Fruit fly (Drosophila melanogaster) whole organism, embryonic: ENCODE data around the gene Eh.
A peak's percentile ranks its signal among the peaks of the same experiment; 100 is the strongest.

Experiments used
- Atf-2 ChIP-seq: fragments of 200-800 bp; sonication (Bioruptor generic); optimal IDR thresholded peaks from 2 replicates; lab custom pipeline; 2016; ENCODE audit warnings: missing biosample characterization, missing genetic modification characterization
- Atf3 ChIP-seq: fragments of 200-800 bp; sonication (Bioruptor generic); optimal IDR thresholded peaks from 3 replicates; lab custom pipeline; 2016; ENCODE audit warnings: missing biosample characterization, missing genetic modification characterization
- Bdp1 ChIP-seq: fragments of 200-800 bp; sonication (Bioruptor generic); optimal IDR thresholded peaks from 3 replicates; lab custom pipeline; 2016; ENCODE audit warnings: missing biosample characterization, missing genetic modification characterization
- C15 ChIP-seq: fragments of 200-800 bp; sonication (Bioruptor generic); IDR thresholded peaks from 3 replicates; pipeline ENCODE4 v1.3.6; 2022; ENCODE audit warnings: missing biosample characterization, missing genetic modification characterization
- CG11456 ChIP-seq: fragments of 200-800 bp; sonication (Bioruptor generic); IDR thresholded peaks from 3 replicates; pipeline ENCODE4 v1.3.6; 2022; ENCODE audit warnings: missing biosample characterization, missing genetic modification characterization
- CG12219 ChIP-seq: fragments of 200-800 bp; sonication (Bioruptor generic); optimal IDR thresholded peaks from 3 replicates; lab custom pipeline; 2018; ENCODE audit warnings: missing biosample characterization, mild to moderate bottlenecking, missing genetic modification characterization
- CG12391 ChIP-seq: fragments of 200-800 bp; sonication (Bioruptor generic); optimal IDR thresholded peaks from 3 replicates; lab custom pipeline; 2018; ENCODE audit warnings: missing biosample characterization, mild to moderate bottlenecking, missing genetic modification characterization, moderate library complexity
- CG12769 ChIP-seq: fragments of 200-800 bp; sonication (Bioruptor generic); optimal IDR thresholded peaks from 2 replicates; lab custom pipeline; 2019; ENCODE audit warnings: missing biosample characterization, mild to moderate bottlenecking, missing genetic modification characterization, moderate library complexity
- CG13287 ChIP-seq: fragments of 200-800 bp; sonication (Bioruptor generic); IDR thresholded peaks from 2 replicates; pipeline ENCODE4 v1.3.6; 2022; ENCODE audit warnings: missing biosample characterization, missing genetic modification characterization; ENCODE audit not compliant: partially characterized antibody
- CG14860 ChIP-seq: fragments of 200-800 bp; sonication (Bioruptor generic); IDR thresholded peaks from 3 replicates; pipeline ENCODE4 v1.3.6; 2022; ENCODE audit warnings: missing biosample characterization, missing genetic modification characterization; ENCODE audit not compliant: partially characterized antibody
- CG1603 ChIP-seq: fragments of 200-800 bp; sonication (Bioruptor generic); optimal IDR thresholded peaks from 2 replicates; lab custom pipeline; 2019; ENCODE audit warnings: missing biosample characterization, mild to moderate bottlenecking, missing genetic modification characterization, moderate library complexity
- CG17612 ChIP-seq: fragments of 200-800 bp; sonication (Bioruptor generic); IDR thresholded peaks from 2 replicates; pipeline ENCODE4 v1.3.6; 2022; ENCODE audit warnings: missing biosample characterization, missing genetic modification characterization
- CG18764 ChIP-seq: fragments of 200-800 bp; sonication (Bioruptor generic); optimal IDR thresholded peaks from 3 replicates; lab custom pipeline; 2016; ENCODE audit warnings: missing biosample characterization, missing genetic modification characterization
- CG34224 ChIP-seq: fragments of 200-800 bp; sonication (Bioruptor generic); IDR thresholded peaks from 3 replicates; pipeline ENCODE4 v1.3.6; 2022; ENCODE audit warnings: missing biosample characterization, missing genetic modification characterization; ENCODE audit not compliant: partially characterized antibody
- CG4854 ChIP-seq: fragments of 200-800 bp; sonication (Bioruptor generic); optimal IDR thresholded peaks from 2 replicates; lab custom pipeline; 2016; ENCODE audit warnings: missing biosample characterization, missing genetic modification characterization, inconsistent platforms
- CG6791 ChIP-seq: fragments of 200-800 bp; sonication (Bioruptor generic); IDR thresholded peaks from 3 replicates; pipeline ENCODE4 v1.3.6; 2022; ENCODE audit warnings: missing biosample characterization, missing genetic modification characterization; ENCODE audit not compliant: partially characterized antibody
- CG7372 ChIP-seq: fragments of 200-800 bp; sonication (Bioruptor generic); IDR thresholded peaks from 2 replicates; pipeline ENCODE4 v1.3.6; 2022; ENCODE audit warnings: missing biosample characterization, missing genetic modification characterization
- CG9817 ChIP-seq: fragments of 200-800 bp; sonication (Bioruptor generic); optimal IDR thresholded peaks from 2 replicates; lab custom pipeline; 2018; ENCODE audit warnings: missing biosample characterization, mild to moderate bottlenecking, missing genetic modification characterization, moderate library complexity
- Camta ChIP-seq: fragments of 200-800 bp; sonication (Bioruptor generic); optimal IDR thresholded peaks from 2 replicates; lab custom pipeline; 2016; ENCODE audit warnings: missing biosample characterization, missing genetic modification characterization
- CoRest ChIP-seq: fragments of 200-800 bp; sonication (Bioruptor generic); optimal IDR thresholded peaks from 3 replicates; lab custom pipeline; 2018; ENCODE audit warnings: missing biosample characterization, mild to moderate bottlenecking, missing genetic modification characterization, moderate library complexity
- D19A ChIP-seq: fragments of 200-800 bp; optimal IDR thresholded peaks from 3 replicates; lab custom pipeline; 2019; ENCODE audit warnings: missing biosample characterization, mild to moderate bottlenecking, missing genetic modification characterization, moderate library complexity
- Dfd ChIP-seq, 2 experiments: fragments of >200 bp; optimal IDR thresholded peaks; 2 replicates each; lab custom pipeline; 2017; ENCODE audit warnings: missing biosample characterization in 2 of 2, missing genetic modification characterization in 2 of 2
- Dp ChIP-seq: fragments of 200-800 bp; sonication (Bioruptor generic); optimal IDR thresholded peaks from 2 replicates; lab custom pipeline; 2018; ENCODE audit warnings: missing biosample characterization, mild to moderate bottlenecking, missing genetic modification characterization, moderate library complexity
- ERR ChIP-seq: fragments of 200-800 bp; sonication (Bioruptor generic); optimal IDR thresholded peaks from 2 replicates; lab custom pipeline; 2016; ENCODE audit warnings: missing biosample characterization, missing genetic modification characterization
- Hr78 ChIP-seq, 2 experiments: fragments of 200-800 bp in 1 of 2; fragments of >200 bp in 1 of 2; sonication (Bioruptor generic) in 1 of 2; optimal IDR thresholded peaks; 2 replicates each; lab custom pipeline; 2017 to 2019; ENCODE audit warnings: missing biosample characterization in 2 of 2, missing genetic modification characterization in 2 of 2, mild to moderate bottlenecking in 1 of 2, moderate library complexity in 1 of 2
- Kr ChIP-seq: fragments of 200-800 bp; sonication (Bioruptor generic); optimal IDR thresholded peaks from 2 replicates; lab custom pipeline; 2017; ENCODE audit warnings: missing biosample characterization, mild to moderate bottlenecking, missing genetic modification characterization
- Lhr ChIP-seq: fragments of 200-800 bp; sonication (Bioruptor generic); optimal IDR thresholded peaks from 3 replicates; lab custom pipeline; 2017; ENCODE audit warnings: mild to moderate bottlenecking, missing biosample characterization, missing genetic modification reagents, missing genetic modification characterization
- NFAT ChIP-seq: fragments of 200-800 bp; sonication (Bioruptor generic); IDR thresholded peaks from 2 replicates; pipeline ENCODE4 v1.3.6; 2022; ENCODE audit warnings: missing biosample characterization, missing genetic modification characterization
- Rx ChIP-seq: fragments of 200-800 bp; sonication (Bioruptor generic); IDR thresholded peaks from 2 replicates; pipeline ENCODE4 v1.3.6; 2022; ENCODE audit warnings: missing biosample characterization, missing genetic modification characterization
- TFAM ChIP-seq: fragments of 200-800 bp; sonication (Bioruptor generic); optimal IDR thresholded peaks from 2 replicates; lab custom pipeline; 2017; ENCODE audit warnings: missing biosample characterization, missing genetic modification characterization, inconsistent platforms
- Usf ChIP-seq: fragments of 200-800 bp; sonication (Bioruptor generic); optimal IDR thresholded peaks from 2 replicates; lab custom pipeline; 2017; ENCODE audit warnings: missing genotype, missing biosample characterization, missing genetic modification characterization
- Vsx1 ChIP-seq: fragments of 200-800 bp; sonication (Bioruptor generic); optimal IDR thresholded peaks from 2 replicates; lab custom pipeline; 2017; ENCODE audit warnings: missing biosample characterization, mild to moderate bottlenecking, missing genetic modification characterization, missing genetic modification reagents
- Xbp1 ChIP-seq: fragments of 200-800 bp; sonication (Bioruptor generic); optimal IDR thresholded peaks from 3 replicates; lab custom pipeline; 2016; ENCODE audit warnings: missing biosample characterization, mild to moderate bottlenecking, missing genetic modification characterization
- ab ChIP-seq: fragments of 200-800 bp; sonication (Bioruptor generic); optimal IDR thresholded peaks from 2 replicates; lab custom pipeline; 2016; ENCODE audit warnings: missing biosample characterization, missing genetic modification characterization
- amos ChIP-seq: fragments of 200-800 bp; sonication (Bioruptor generic); IDR thresholded peaks from 2 replicates; pipeline ENCODE4 v1.3.6; 2022; ENCODE audit warnings: missing biosample characterization, missing genetic modification characterization; ENCODE audit not compliant: partially characterized antibody
- cato ChIP-seq: fragments of 200-800 bp; sonication (Bioruptor generic); optimal IDR thresholded peaks from 2 replicates; lab custom pipeline; 2016; ENCODE audit warnings: missing biosample characterization, missing genetic modification characterization, borderline replicate concordance
- da ChIP-seq: fragments of 200-800 bp; sonication (Bioruptor generic); optimal IDR thresholded peaks from 2 replicates; lab custom pipeline; 2016; ENCODE audit warnings: missing biosample characterization, missing genetic modification characterization
- dan ChIP-seq: fragments of 200-800 bp; sonication (Bioruptor generic); IDR thresholded peaks from 2 replicates; pipeline ENCODE4 v1.3.6; 2022; ENCODE audit warnings: missing biosample characterization, missing genetic modification characterization
- danr ChIP-seq: fragments of 200-800 bp; sonication (Bioruptor generic); IDR thresholded peaks from 2 replicates; pipeline ENCODE4 v1.3.6; 2022; ENCODE audit warnings: missing biosample characterization, missing genetic modification characterization
- esg ChIP-seq: fragments of 200-800 bp; sonication (Bioruptor generic); conservative IDR thresholded peaks from 2 replicates; pipeline ENCODE4 v1.3.6; 2022; ENCODE audit warnings: missing biosample characterization, missing genetic modification characterization
- gcm ChIP-seq: fragments of 200-800 bp; sonication (Bioruptor generic); optimal IDR thresholded peaks from 2 replicates; lab custom pipeline; 2019; ENCODE audit warnings: missing biosample characterization, mild to moderate bottlenecking, missing genetic modification characterization, moderate library complexity
- gcm2 ChIP-seq: fragments of 200-800 bp; sonication (Bioruptor generic); optimal IDR thresholded peaks from 2 replicates; lab custom pipeline; 2016; ENCODE audit warnings: missing biosample characterization, missing genetic modification characterization
- grn ChIP-seq: fragments of 200-800 bp; sonication (Bioruptor generic); optimal IDR thresholded peaks from 3 replicates; lab custom pipeline; 2017; ENCODE audit warnings: missing biosample characterization, missing genetic modification characterization
- gsb-n ChIP-seq: fragments of 200-800 bp; sonication (Bioruptor generic); optimal IDR thresholded peaks from 3 replicates; lab custom pipeline; 2018; ENCODE audit warnings: missing biosample characterization, mild to moderate bottlenecking, missing genetic modification characterization
- ham ChIP-seq: fragments of 200-800 bp; sonication (Bioruptor generic); IDR thresholded peaks from 2 replicates; pipeline ENCODE4 v1.3.6; 2022; ENCODE audit warnings: missing biosample characterization, missing genetic modification characterization
- jumu ChIP-seq: fragments of 200-800 bp; sonication (Bioruptor generic); optimal IDR thresholded peaks from 3 replicates; lab custom pipeline; 2016; ENCODE audit warnings: missing biosample characterization, missing genetic modification characterization
- mld ChIP-seq: fragments of 200-800 bp; sonication (Bioruptor generic); IDR thresholded peaks from 3 replicates; pipeline ENCODE4 v1.3.6; 2022; ENCODE audit warnings: missing biosample characterization, missing genetic modification characterization; ENCODE audit not compliant: partially characterized antibody
- nmo ChIP-seq: fragments of 200-800 bp; sonication (Bioruptor generic); optimal IDR thresholded peaks from 2 replicates; lab custom pipeline; 2018; ENCODE audit warnings: missing biosample characterization, mild to moderate bottlenecking, missing genetic modification characterization, moderate library complexity
- peb ChIP-seq: fragments of 200-800 bp; sonication (Bioruptor generic); IDR thresholded peaks from 2 replicates; pipeline ENCODE4 v1.3.6; 2022; ENCODE audit warnings: missing biosample characterization, missing genetic modification characterization
- ro ChIP-seq: fragments of 200-800 bp; sonication (Bioruptor generic); IDR thresholded peaks from 2 replicates; pipeline ENCODE4 v1.3.6; 2022; ENCODE audit warnings: missing biosample characterization, missing genetic modification characterization
- tna ChIP-seq: fragments of 200-800 bp; sonication (Bioruptor generic); IDR thresholded peaks from 2 replicates; pipeline ENCODE4 v1.3.6; 2022; ENCODE audit warnings: missing biosample characterization, missing genetic modification characterization; ENCODE audit not compliant: partially characterized antibody

Eh gene

dm6 chr3R:17449402-17449801, 744 bp upstream of the Eh start (continued):
- TF ChIP-seq jumu (no peak), TFAM (GFP tag; lab: Kevin White, UChicago) (no peak), grn (peak; percentile 25), CG6791 (GFP tag; lab: Robert Waterston, UW) (peak; percentile 69), CG9817 (tag; lab: Kevin White, UChicago) (peak; percentile 16), Dp (GFP tag; lab: Kevin White, UChicago) (no peak), Usf (GFP tag; lab: Kevin White, UChicago) (no peak), nmo (GFP tag; lab: Kevin White, UChicago) (peak; percentile 29), esg (GFP tag; lab: Robert Waterston, UW) (no peak), Lhr (GFP tag; lab: Kevin White, UChicago) (peak; percentile 28), CG7372 (no peak), CG14860 (GFP tag; lab: Robert Waterston, UW) (no peak), CG18764 (GFP tag; lab: Kevin White, UChicago) (no peak), D19A (no peak), Xbp1 (GFP tag; lab: Kevin White, UChicago) (peak; percentile 31), mld (GFP tag; lab: Robert Waterston, UW) (no peak), CG12219 (no peak), ro (GFP tag; lab: Robert Waterston, UW) (no peak), CG13287 (GFP tag; lab: Robert Waterston, UW) (no peak), Atf-2 (GFP tag; lab: Kevin White, UChicago) (no peak), CG1603 (tag; lab: Kevin White, UChicago) (peak; percentile 21), ham (no peak), Kr (GFP tag; lab: Kevin White, UChicago) (no peak), danr (GFP tag; lab: Robert Waterston, UW) (no peak), ERR (no peak), CG17612 (GFP tag; lab: Robert Waterston, UW) (no peak), gcm2 (GFP tag; lab: Kevin White, UChicago) (no peak), Bdp1 (GFP tag; lab: Kevin White, UChicago) (no peak), CG12391 (tag; lab: Kevin White, UChicago) (no peak), peb (GFP tag; lab: Robert Waterston, UW) (no peak), Atf3 (GFP tag; lab: Kevin White, UChicago) (no peak), cato (GFP tag; lab: Kevin White, UChicago) (no peak), Vsx1 (GFP tag; lab: Kevin White, UChicago) (no peak), Hr78 (GFP tag; optimal IDR thresholded peaks at IDR 0.05; lab: Kevin White, UChicago) (no peak), dan (no peak), CG4854 (GFP tag; lab: Kevin White, UChicago) (no peak), da (GFP tag; lab: Kevin White, UChicago) (no peak), C15 (GFP tag; lab: Robert Waterston, UW) (no peak), Camta (no peak), Rx (GFP tag; lab: Robert Waterston, UW) (no peak), gcm (GFP tag; lab: Kevin White, UChicago) (no peak), ab (GFP tag; lab: Kevin White, UChicago) (no peak), amos (peak; percentile 62), CoRest (tag; lab: Kevin White, UChicago) (peak; percentile 12), gsb-n (tag; lab: Kevin White, UChicago) (no peak), tna (GFP tag; lab: Robert Waterston, UW) (no peak), NFAT (GFP tag; lab: Robert Waterston, UW) (no peak), CG11456 (GFP tag; lab: Robert Waterston, UW) (no peak; the same call in 2 of the 3 replicates), CG12769 (tag; lab: Kevin White, UChicago) (no peak), Dfd (GFP tag; optimal IDR thresholded peaks at IDR 0.05; lab: Kevin White, UChicago) (peak in 1 of 2 experiments; percentile 47), CG34224 (GFP tag; lab: Robert Waterston, UW) (no peak)
